Fruit fly (Drosophila melanogaster) whole organism, embryonic: ENCODE measurements around the gene Kah.

Experiments used
- Asciz ChIP-seq: fragments of 200-800 bp; sonication (Bioruptor generic); optimal IDR thresholded peaks from 2 replicates; lab custom pipeline; 2017; ENCODE audit warnings: missing biosample characterization, mild to moderate bottlenecking, missing genetic modification characterization, missing genetic modification reagents
- BtbVII ChIP-seq: fragments of 200-800 bp; sonication (Bioruptor generic); optimal IDR thresholded peaks from 3 replicates; lab custom pipeline; 2017; ENCODE audit warnings: missing biosample characterization, mild to moderate bottlenecking, missing genetic modification characterization
- CG10321 ChIP-seq: fragments of 200-800 bp; sonication (Bioruptor generic); IDR thresholded peaks from 2 replicates; pipeline ENCODE4 v1.3.6; 2022; ENCODE audit warnings: missing biosample characterization, missing genetic modification characterization
- CG13287 ChIP-seq: fragments of 200-800 bp; sonication (Bioruptor generic); IDR thresholded peaks from 2 replicates; pipeline ENCODE4 v1.3.6; 2022; ENCODE audit warnings: missing biosample characterization, missing genetic modification characterization; ENCODE audit not compliant: partially characterized antibody
- CG13624 ChIP-seq: fragments of 200-800 bp; sonication (Bioruptor generic); optimal IDR thresholded peaks from 2 replicates; lab custom pipeline; 2016; ENCODE audit warnings: missing biosample characterization, missing genetic modification characterization
- CG14965 ChIP-seq: fragments of 200-800 bp; sonication (Bioruptor generic); optimal IDR thresholded peaks from 2 replicates; lab custom pipeline; 2016; ENCODE audit warnings: missing biosample characterization, missing genetic modification characterization, borderline replicate concordance
- CG1603 ChIP-seq: fragments of 200-800 bp; sonication (Bioruptor generic); optimal IDR thresholded peaks from 2 replicates; lab custom pipeline; 2019; ENCODE audit warnings: missing biosample characterization, mild to moderate bottlenecking, missing genetic modification characterization, moderate library complexity
- CG17385 ChIP-seq: fragments of 200-800 bp; sonication (Bioruptor generic); optimal IDR thresholded peaks from 3 replicates; lab custom pipeline; 2018; ENCODE audit warnings: missing biosample characterization, mild to moderate bottlenecking, missing genetic modification characterization
- CG17829 ChIP-seq: fragments of 200-800 bp; optimal IDR thresholded peaks from 2 replicates; lab custom pipeline; 2019; ENCODE audit warnings: missing biosample characterization, mild to moderate bottlenecking, missing genetic modification characterization, moderate library complexity
- CG18011 ChIP-seq: fragments of 200-800 bp; sonication (Bioruptor generic); optimal IDR thresholded peaks from 2 replicates; lab custom pipeline; 2017; ENCODE audit warnings: missing biosample characterization, missing genetic modification characterization, mild to moderate bottlenecking, moderate library complexity, missing genotype
- CG18599 ChIP-seq: fragments of 200-800 bp; sonication (Bioruptor generic); optimal IDR thresholded peaks from 3 replicates; lab custom pipeline; 2017; ENCODE audit warnings: missing biosample characterization, missing genetic modification characterization, mild to moderate bottlenecking, moderate library complexity, missing genetic modification reagents
- CG2889 ChIP-seq: fragments of 200-800 bp; sonication (Bioruptor generic); IDR thresholded peaks from 3 replicates; pipeline ENCODE4 v1.3.6; 2022; ENCODE audit warnings: missing biosample characterization, missing genetic modification characterization
- CG3065 ChIP-seq: fragments of 200-800 bp; sonication (Bioruptor generic); optimal IDR thresholded peaks from 2 replicates; lab custom pipeline; 2016; ENCODE audit warnings: missing biosample characterization, missing genetic modification characterization
- CG4404 ChIP-seq: fragments of 200-800 bp; sonication (Bioruptor generic); IDR thresholded peaks from 2 replicates; pipeline ENCODE4 v1.3.6; 2022; ENCODE audit warnings: missing biosample characterization, missing genetic modification characterization
- CG4424 ChIP-seq: fragments of 200-800 bp; sonication (Bioruptor generic); optimal IDR thresholded peaks from 3 replicates; lab custom pipeline; 2016; ENCODE audit warnings: missing biosample characterization, missing genetic modification characterization
- CG7357 ChIP-seq: fragments of 200-800 bp; sonication (Bioruptor generic); IDR thresholded peaks from 3 replicates; pipeline ENCODE4 v1.3.6; 2022; ENCODE audit warnings: missing biosample characterization, missing genetic modification characterization
- CG7556 ChIP-seq: fragments of 200-800 bp; sonication (Bioruptor generic); optimal IDR thresholded peaks from 2 replicates; lab custom pipeline; 2017; ENCODE audit warnings: missing biosample characterization, mild to moderate bottlenecking, missing genetic modification characterization
- CG9817 ChIP-seq: fragments of 200-800 bp; sonication (Bioruptor generic); optimal IDR thresholded peaks from 2 replicates; lab custom pipeline; 2018; ENCODE audit warnings: missing biosample characterization, mild to moderate bottlenecking, missing genetic modification characterization, moderate library complexity
- CHES-1-like ChIP-seq: fragments of 200-800 bp; sonication (Bioruptor generic); optimal IDR thresholded peaks from 2 replicates; lab custom pipeline; 2016; ENCODE audit warnings: missing biosample characterization, missing genetic modification characterization
- CTCF ChIP-seq: fragments of 200-800 bp; sonication (Bioruptor generic); optimal IDR thresholded peaks from 2 replicates; lab custom pipeline; 2017; ENCODE audit warnings: missing biosample characterization, mild to moderate bottlenecking, missing genetic modification characterization, moderate library complexity
- Deaf1 ChIP-seq: fragments of 200-800 bp; optimal IDR thresholded peaks from 3 replicates; lab custom pipeline; 2019; ENCODE audit warnings: missing biosample characterization, mild to moderate bottlenecking, missing genetic modification characterization, moderate library complexity
- Doc2 ChIP-seq: fragments of 200-800 bp; sonication (Bioruptor generic); IDR thresholded peaks from 2 replicates; pipeline ENCODE4 v1.3.6; 2022; ENCODE audit warnings: missing biosample characterization, missing genetic modification characterization
- Fer3 ChIP-seq: fragments of 200-800 bp; sonication (Bioruptor generic); optimal IDR thresholded peaks from 2 replicates; lab custom pipeline; 2018; ENCODE audit warnings: missing biosample characterization, mild to moderate bottlenecking, missing genetic modification characterization, moderate library complexity
- HHEX ChIP-seq: fragments of 200-800 bp; sonication (Bioruptor generic); optimal IDR thresholded peaks from 3 replicates; lab custom pipeline; 2017; ENCODE audit warnings: missing biosample characterization, mild to moderate bottlenecking, missing genetic modification characterization, missing genetic modification reagents
- Mad ChIP-seq: fragments of 200-800 bp; sonication (Bioruptor generic); optimal IDR thresholded peaks from 2 replicates; lab custom pipeline; 2016; ENCODE audit warnings: missing biosample characterization, missing genetic modification characterization
- Med ChIP-seq: fragments of 200-800 bp; sonication (Bioruptor generic); peaks from one replicate; lab custom pipeline; 2016; ENCODE audit warnings: missing biosample characterization, missing genetic modification characterization, mild to moderate bottlenecking, inconsistent platforms, moderate library complexity
- Nf-YC ChIP-seq: fragments of 200-800 bp; optimal IDR thresholded peaks from 3 replicates; lab custom pipeline; 2019; ENCODE audit warnings: missing biosample characterization, mild to moderate bottlenecking, missing genetic modification characterization, moderate library complexity
- Opbp ChIP-seq: fragments of 200-800 bp; sonication (Bioruptor generic); IDR thresholded peaks from 3 replicates; pipeline ENCODE4 v1.3.6; 2022; ENCODE audit warnings: missing biosample characterization, missing genetic modification characterization; ENCODE audit not compliant: partially characterized antibody
- Ptx1 ChIP-seq: fragments of 200-800 bp; sonication (Bioruptor generic); IDR thresholded peaks from 2 replicates; pipeline ENCODE4 v1.3.6; 2022; ENCODE audit warnings: missing biosample characterization, missing genetic modification characterization
- Sox102F ChIP-seq: fragments of 200-800 bp; sonication (Bioruptor generic); optimal IDR thresholded peaks from 2 replicates; lab custom pipeline; 2018; ENCODE audit warnings: missing biosample characterization, mild to moderate bottlenecking, missing genetic modification characterization, moderate library complexity
- Ssrp ChIP-seq: fragments of 200-800 bp; sonication (Bioruptor generic); optimal IDR thresholded peaks from 2 replicates; lab custom pipeline; 2018; ENCODE audit warnings: missing biosample characterization, mild to moderate bottlenecking, missing genetic modification characterization, moderate library complexity
- bab2 ChIP-seq: fragments of 200-800 bp; sonication (Bioruptor generic); optimal IDR thresholded peaks from 2 replicates; lab custom pipeline; 2016; ENCODE audit warnings: missing biosample characterization, missing genetic modification characterization
- bbx ChIP-seq: fragments of 200-800 bp; sonication (Bioruptor generic); IDR thresholded peaks from 2 replicates; pipeline ENCODE4 v1.3.6; 2022; ENCODE audit warnings: missing biosample characterization, missing genetic modification characterization; ENCODE audit not compliant: partially characterized antibody
- bcd ChIP-seq: fragments of 200-800 bp; sonication (Bioruptor generic); optimal IDR thresholded peaks from 2 replicates; lab custom pipeline; 2017; ENCODE audit warnings: missing biosample characterization, mild to moderate bottlenecking, missing genetic modification characterization
- cg ChIP-seq: fragments of 200-800 bp; sonication (Bioruptor generic); optimal IDR thresholded peaks from 3 replicates; lab custom pipeline; 2019; ENCODE audit warnings: missing biosample characterization, mild to moderate bottlenecking, missing genetic modification characterization, moderate library complexity
- chif ChIP-seq, 2 experiments: fragments of 200-800 bp; sonication (Bioruptor generic); optimal IDR thresholded peaks; 3 replicates each; lab custom pipeline; 2016; ENCODE audit warnings: missing biosample characterization in 2 of 2, missing genetic modification characterization in 2 of 2
- chn ChIP-seq: fragments of 200-800 bp; sonication (Bioruptor generic); optimal IDR thresholded peaks from 2 replicates; lab custom pipeline; 2016; ENCODE audit warnings: missing biosample characterization, missing genetic modification characterization
- dm ChIP-seq: fragments of 200-800 bp; sonication (Bioruptor generic); optimal IDR thresholded peaks from 3 replicates; lab custom pipeline; 2016; ENCODE audit warnings: missing biosample characterization, missing genetic modification characterization
- ewg ChIP-seq: fragments of 200-800 bp; sonication (Bioruptor generic); optimal IDR thresholded peaks from 3 replicates; lab custom pipeline; 2017; ENCODE audit warnings: mild to moderate bottlenecking, missing biosample characterization, missing genetic modification reagents, missing genetic modification characterization
- grn ChIP-seq: fragments of 200-800 bp; sonication (Bioruptor generic); optimal IDR thresholded peaks from 3 replicates; lab custom pipeline; 2017; ENCODE audit warnings: missing biosample characterization, missing genetic modification characterization
- ham ChIP-seq: fragments of 200-800 bp; sonication (Bioruptor generic); IDR thresholded peaks from 2 replicates; pipeline ENCODE4 v1.3.6; 2022; ENCODE audit warnings: missing biosample characterization, missing genetic modification characterization
- lilli ChIP-seq: fragments of 200-800 bp; sonication (Bioruptor generic); optimal IDR thresholded peaks from 3 replicates; lab custom pipeline; 2016; ENCODE audit warnings: missing biosample characterization, missing genetic modification characterization
- psq ChIP-seq: fragments of 200-800 bp; sonication (Bioruptor generic); optimal IDR thresholded peaks from 2 replicates; lab custom pipeline; 2017; ENCODE audit warnings: missing biosample characterization, missing genetic modification characterization
- repo ChIP-seq: fragments of 200-800 bp; sonication (Bioruptor generic); optimal IDR thresholded peaks from 2 replicates; lab custom pipeline; 2016; ENCODE audit warnings: missing biosample characterization, missing genetic modification characterization
- ro ChIP-seq: fragments of 200-800 bp; sonication (Bioruptor generic); IDR thresholded peaks from 2 replicates; pipeline ENCODE4 v1.3.6; 2022; ENCODE audit warnings: missing biosample characterization, missing genetic modification characterization
- sisA ChIP-seq: fragments of 200-800 bp; sonication (Bioruptor generic); IDR thresholded peaks from 2 replicates; pipeline ENCODE4 v1.3.6; 2022; ENCODE audit warnings: missing biosample characterization, missing genetic modification characterization
- slou ChIP-seq: fragments of 200-800 bp; sonication (Bioruptor generic); optimal IDR thresholded peaks from 3 replicates; lab custom pipeline; 2016; ENCODE audit warnings: missing biosample characterization, missing genetic modification characterization
- unpg ChIP-seq: fragments of 200-800 bp; sonication (Bioruptor generic); optimal IDR thresholded peaks from 3 replicates; lab custom pipeline; 2018; ENCODE audit warnings: missing biosample characterization, mild to moderate bottlenecking, missing genetic modification characterization, moderate library complexity
- wdn ChIP-seq: fragments of 200-800 bp; sonication (Bioruptor generic); IDR thresholded peaks from 2 replicates; pipeline ENCODE4 v1.3.6; 2022; ENCODE audit warnings: missing biosample characterization, missing genetic modification characterization
- zfh2 ChIP-seq: fragments of 200-800 bp; sonication (Bioruptor generic); optimal IDR thresholded peaks from 2 replicates; lab custom pipeline; 2016; ENCODE audit warnings: missing biosample characterization, missing genetic modification characterization

Gene Kah

dm6 chr3L:629916-630663 is 41.0 kb upstream of the Kah start (continued):
- peak; percentile 10 for TF ChIP-seq BtbVII (GFP tag; lab: Kevin White, UChicago)
- no peak for TF ChIP-seq chif (GFP tag; optimal IDR thresholded peaks at IDR 0.05; lab: Kevin White, UChicago)
- peak; percentile 20 for TF ChIP-seq bcd
- TF ChIP-seq Opbp (GFP tag; lab: Robert Waterston, UW): 0 out of 3 replicates have a peak, but pooled peaks have one; percentile 25
- 0 out of 2 replicates have a peak, but pooled peaks have one; percentile 16 for TF ChIP-seq CG13287 (GFP tag; lab: Robert Waterston, UW)
- peak; percentile 60 for TF ChIP-seq CG18599 (GFP tag; lab: Kevin White, UChicago)
- TF ChIP-seq CG4404 (GFP tag; lab: Robert Waterston, UW): peak; percentile 12; the same call in 1 of the 2 replicates
- no peak for TF ChIP-seq CG14965
- TF ChIP-seq psq (GFP tag; lab: Kevin White, UChicago): no peak
- no peak for TF ChIP-seq HHEX
- no peak for TF ChIP-seq dm
- no peak for TF ChIP-seq CG18011
- no peak for TF ChIP-seq CG2889 (GFP tag; lab: Robert Waterston, UW)
- peak; percentile 57 for TF ChIP-seq cg (GFP tag; lab: Kevin White, UChicago)
- TF ChIP-seq chn (GFP tag; lab: Kevin White, UChicago): peak; percentile 19
- peak; percentile 39 for TF ChIP-seq Sox102F
- peak; percentile 72 for TF ChIP-seq Med
- TF ChIP-seq Fer3 (tag; lab: Kevin White, UChicago): peak; percentile 58
- TF ChIP-seq grn (GFP tag; lab: Kevin White, UChicago): no peak
- no peak for TF ChIP-seq bbx (GFP tag; lab: Robert Waterston, UW)
- peak; percentile 71 for TF ChIP-seq Ptx1 (GFP tag; lab: Robert Waterston, UW)
- no peak for TF ChIP-seq ham (GFP tag; lab: Robert Waterston, UW)
- TF ChIP-seq Ssrp: peak; percentile 30
- TF ChIP-seq CHES-1-like (GFP tag; lab: Kevin White, UChicago): peak; percentile 40
- no peak for TF ChIP-seq bab2 (GFP tag; lab: Kevin White, UChicago)
- TF ChIP-seq slou (GFP tag; lab: Kevin White, UChicago): no peak
- TF ChIP-seq CG3065: no peak
- 0 out of 2 replicates have a peak, but pooled peaks have one; percentile 10 for TF ChIP-seq CG10321 (GFP tag; lab: Robert Waterston, UW)
- TF ChIP-seq unpg: peak; percentile 29
- TF ChIP-seq CG17385 (GFP tag; lab: Kevin White, UChicago): peak; percentile 23
- peak; percentile 57 for TF ChIP-seq CG7556 (GFP tag; lab: Kevin White, UChicago)
- peak; percentile 67 for TF ChIP-seq CG9817 (tag; lab: Kevin White, UChicago)
- TF ChIP-seq ro (GFP tag; lab: Robert Waterston, UW): no peak
- TF ChIP-seq wdn: peak; percentile 48; the same call in 1 of the 2 replicates
- TF ChIP-seq CG13624 (GFP tag; lab: Kevin White, UChicago): no peak
- no peak for TF ChIP-seq repo (GFP tag; lab: Kevin White, UChicago)
- TF ChIP-seq CG4424 (GFP tag; lab: Kevin White, UChicago): peak; percentile 49
- TF ChIP-seq CG17829 (tag; lab: Kevin White, UChicago): peak; percentile 7
- TF ChIP-seq zfh2 (GFP tag; lab: Kevin White, UChicago): peak; percentile 14
- TF ChIP-seq Deaf1 (tag; lab: Kevin White, UChicago): peak; percentile 39
- no peak for TF ChIP-seq Mad
- TF ChIP-seq sisA (GFP tag; lab: Robert Waterston, UW): peak; percentile 61
- no peak for TF ChIP-seq Asciz (GFP tag; lab: Kevin White, UChicago)
- 0 out of 3 replicates have a peak, but pooled peaks have one; percentile 12 for TF ChIP-seq CG7357 (GFP tag; lab: Robert Waterston, UW)
- no peak for TF ChIP-seq CTCF
- TF ChIP-seq Nf-YC (tag; lab: Kevin White, UChicago): no peak
- no peak for TF ChIP-seq Doc2 (GFP tag; lab: Robert Waterston, UW)
- peak; percentile 70 for TF ChIP-seq ewg
- TF ChIP-seq CG1603 (tag; lab: Kevin White, UChicago): peak; percentile 30
- TF ChIP-seq lilli (GFP tag; lab: Kevin White, UChicago): peak; percentile 57
